Worm (Caenorhabditis elegans) whole organism, L4/young adult: ENCODE results near the gene C36A4.4.
"Not testable (repeated sequence)": the region's sequence is repeated elsewhere in the genome, so short reads cannot be mapped to it uniquely, and the experiment has no call there.

Experiments used
- W03F9.2 ChIP-seq: fragments of 150-350 bp; optimal IDR thresholded peaks from 2 replicates; lab custom pipeline; 2014; ENCODE audit warnings: missing biosample characterization, missing genetic modification characterization
- dao-5 ChIP-seq: sonication (generic microtip); optimal IDR thresholded peaks from 2 replicates; lab custom pipeline; 2016; ENCODE audit warnings: missing genotype, missing genetic modification characterization, moderate library complexity, missing compliant biosample characterization
- him-1 ChIP-seq: sonication (generic microtip); optimal IDR thresholded peaks from 2 replicates; lab custom pipeline; 2016; ENCODE audit warnings: missing genotype, missing genetic modification reagents, missing genetic modification characterization, missing compliant biosample characterization

Gene C36A4.4

ce11 chrIII:3867937-3868929, 24.8 kb upstream of the C36A4.4 start:
- no peak for TF ChIP-seq him-1 (tag; lab: Kevin White, UChicago)
- TF ChIP-seq W03F9.2 (tag; lab: Kevin White, UChicago), result no peak

ce11 chrIII:3867378-3867904, 24.0 kb upstream of the C36A4.4 start, which contains the start of gene rpl-3:
rpl-3 (plus strand) TSS chrIII:3867854.
- TF ChIP-seq dao-5, result peak; percentile 95
- peak; percentile 99 for TF ChIP-seq W03F9.2 (tag; lab: Kevin White, UChicago)
- peak; percentile 100 for TF ChIP-seq him-1 (tag; lab: Kevin White, UChicago)

- TF ChIP-seq him-1 (tag; lab: Kevin White, UChicago) (no peak), W03F9.2 (tag; lab: Kevin White, UChicago) (no peak), dao-5 (no peak)
These were observed 20.5 kb upstream of the C36A4.4 start, which contains the start of gene acs-19 for ce11 chrIII:3863814-3864507. acs-19 (plus strand) TSS chrIII:3864489.

ce11 chrIII:3862918-3863385, 19.5 kb upstream of the C36A4.4 start, which contains the start of gene brc-1:
brc-1 (minus strand) TSS chrIII:3862968.
- no peak for TF ChIP-seq dao-5
- TF ChIP-seq him-1 (tag; lab: Kevin White, UChicago), result peak; percentile 83
- TF ChIP-seq W03F9.2 (tag; lab: Kevin White, UChicago), result peak; percentile 64

- TF ChIP-seq W03F9.2 (tag; lab: Kevin White, UChicago); him-1 (tag; lab: Kevin White, UChicago); dao-5: not testable (repeated sequence)
These were observed 8.7 kb upstream of the C36A4.4 start, which contains the start of gene cyp-25A4 for ce11 chrIII:3852030-3852579. cyp-25A4 (minus strand) TSS chrIII:3852080.

- TF ChIP-seq dao-5; W03F9.2 (tag; lab: Kevin White, UChicago); him-1 (tag; lab: Kevin White, UChicago): not testable (repeated sequence)
These were observed 1.3 kb upstream of the C36A4.4 start, which contains the start of gene maph-1.3 for ce11 chrIII:3844746-3845145. maph-1.3 (plus strand) TSS chrIII:3844893.

- TF ChIP-seq W03F9.2 (tag; lab: Kevin White, UChicago); him-1 (tag; lab: Kevin White, UChicago); dao-5: not testable (repeated sequence)
These were observed 3.1 kb downstream of the C36A4.4 start, which contains the start of gene C36A4.11 for ce11 chrIII:3840279-3840678. C36A4.11 (plus strand) TSS chrIII:3840579.

- TF ChIP-seq him-1 (tag; lab: Kevin White, UChicago) (no peak), W03F9.2 (tag; lab: Kevin White, UChicago) (no peak)
These were observed 3.8 kb downstream of the C36A4.4 start, which contains the start of gene cyp-25A3 for ce11 chrIII:3839635-3840034. cyp-25A3 (minus strand) TSS chrIII:3839735.

ce11 chrIII:3834800-3835271, 8.6 kb downstream of the C36A4.4 start, which contains the start of gene cyp-25A2:
cyp-25A2 (plus strand) TSS chrIII:3835221.
- no peak for TF ChIP-seq W03F9.2 (tag; lab: Kevin White, UChicago)
- TF ChIP-seq him-1 (tag; lab: Kevin White, UChicago), result no peak
- no peak for TF ChIP-seq dao-5

ce11 chrIII:3832291-3832690, 11.1 kb downstream of the C36A4.4 start, which contains the start of gene cyp-25A1:
cyp-25A1 (plus strand) TSS chrIII:3832591.
- TF ChIP-seq W03F9.2 (tag; lab: Kevin White, UChicago), result no peak
- no peak for TF ChIP-seq him-1 (tag; lab: Kevin White, UChicago)
- TF ChIP-seq dao-5, result no peak

ce11 chrIII:3831798-3832197, 11.6 kb downstream of the C36A4.4 start:
- TF ChIP-seq dao-5 (no peak), him-1 (tag; lab: Kevin White, UChicago) (no peak), W03F9.2 (tag; lab: Kevin White, UChicago) (no peak)

ce11 chrIII:3831381-3831780, 12.0 kb downstream of the C36A4.4 start, which contains the start of gene C36A4.10:
C36A4.10 (minus strand) TSS chrIII:3831481.
- TF ChIP-seq him-1 (tag; lab: Kevin White, UChicago), result no peak
- no peak for TF ChIP-seq W03F9.2 (tag; lab: Kevin White, UChicago)
- TF ChIP-seq dao-5, result no peak
